Fruit fly (Drosophila melanogaster): ENCODE data around the gene Traf6.

- TF ChIP-seq psq (GFP tag; optimal IDR thresholded peaks at IDR 0.05) (no peak), stc (GFP tag; IDR thresholded peaks at IDR 0.05) (no peak), otp (GFP tag; IDR thresholded peaks at IDR 0.05) (no peak), CG5953 (GFP tag; IDR thresholded peaks at IDR 0.05) (no peak), maf-S (GFP tag; optimal IDR thresholded peaks at IDR 0.05) (no peak), usp (GFP tag; optimal IDR thresholded peaks at IDR 0.05) (no peak), CG8478 (optimal IDR thresholded peaks at IDR 0.05) (no peak), pum (GFP tag; optimal IDR thresholded peaks at IDR 0.05) (no peak), CG4360 (GFP tag; IDR thresholded peaks at IDR 0.05) (no peak)
Measured at dm6 chrX:8145501-8146157, 11.6 kb downstream of the Traf6 start, which contains the start of the genes alpha-PheRS and CG2129.

Measured in whole organism, embryonic.